Fruit fly (Drosophila melanogaster): Measurements from ENCODE around the gene Wdr92.

Wdr92 gene

DNA sequence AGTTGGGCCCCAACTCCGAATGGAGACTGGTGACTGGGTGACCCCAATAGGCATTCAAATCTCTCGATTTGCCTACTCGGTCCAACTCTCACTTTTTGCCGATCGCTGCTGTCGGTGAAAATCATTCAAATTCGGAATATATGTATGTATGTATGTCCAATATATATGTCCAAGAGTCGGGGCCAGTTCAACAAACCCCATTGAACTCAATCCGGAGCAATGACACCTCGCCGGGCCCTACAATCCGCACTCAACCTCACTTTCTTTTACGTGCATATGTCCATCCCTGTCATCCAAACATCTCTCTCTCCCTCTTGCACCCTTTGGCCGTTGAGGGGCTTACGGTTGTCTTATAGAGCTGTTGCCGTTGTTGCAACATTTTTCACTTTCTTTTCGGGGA, 27.1 kb downstream of the Wdr92 start:
- TF ChIP-seq noc (tag; optimal IDR thresholded peaks at IDR 0.05): no peak

DNA sequence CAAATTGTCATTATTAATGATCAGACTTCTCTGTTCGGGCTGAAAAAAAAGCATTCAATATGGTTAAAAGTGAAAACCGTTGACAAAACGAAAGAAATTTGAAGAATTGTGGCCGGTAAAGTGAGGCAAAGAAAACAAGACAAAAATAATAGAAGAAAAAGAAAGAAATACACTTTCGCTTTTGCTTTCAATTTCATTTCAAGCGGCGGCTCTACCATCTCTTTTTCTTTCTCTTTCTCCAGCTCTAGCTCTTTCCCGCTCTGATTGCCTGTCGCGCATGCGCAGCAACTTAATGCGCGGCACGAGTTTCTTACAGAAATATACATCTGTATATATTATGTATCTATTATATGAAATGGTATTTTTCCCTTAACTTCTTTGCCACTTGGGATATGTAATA, 29.4 kb downstream of the Wdr92 start:
- TF ChIP-seq noc (tag; optimal IDR thresholded peaks at IDR 0.05): no peak

DNA sequence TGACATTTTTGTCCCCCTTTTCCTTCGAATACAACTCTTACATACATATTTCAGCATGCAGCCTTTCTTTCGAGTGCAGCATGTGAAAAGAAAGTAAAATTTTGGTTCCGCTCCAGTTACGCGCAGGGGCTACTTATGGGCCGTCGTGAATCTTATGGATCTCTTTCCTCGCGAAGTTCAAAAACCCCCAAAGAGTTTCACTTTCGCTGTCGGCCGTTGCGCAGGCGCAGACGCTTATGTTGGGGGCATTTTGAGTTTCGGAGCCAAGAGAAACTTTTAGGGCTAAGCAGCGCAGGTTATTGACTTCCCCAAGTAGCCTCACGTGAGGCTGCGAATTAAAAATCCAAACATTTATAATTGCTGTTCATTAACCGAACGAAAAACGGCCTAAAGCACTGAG, 30.7 kb downstream of the Wdr92 start:
- no peak for TF ChIP-seq noc (tag; optimal IDR thresholded peaks at IDR 0.05)

DNA sequence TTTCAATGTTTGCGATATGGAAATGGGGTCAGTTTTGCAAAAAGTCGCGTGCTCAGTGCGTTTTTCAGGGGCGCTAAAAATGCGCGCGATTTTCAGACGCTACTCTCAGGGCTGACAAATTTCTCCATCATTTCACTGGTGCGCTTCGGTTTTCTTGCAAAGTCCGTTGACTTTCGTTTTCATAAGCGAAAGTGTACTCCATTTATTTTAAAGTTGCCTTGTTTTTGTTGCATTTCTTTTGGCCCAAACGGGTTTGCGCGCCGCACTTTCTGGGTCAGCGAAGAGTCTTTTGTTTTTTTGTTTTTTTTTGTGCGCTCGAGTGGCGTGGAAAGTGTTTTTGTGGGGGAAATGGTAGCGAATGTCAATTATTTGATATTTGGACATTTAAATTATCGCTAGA, 31.7 kb downstream of the Wdr92 start:
- TF ChIP-seq noc (tag; optimal IDR thresholded peaks at IDR 0.05): no peak

DNA sequence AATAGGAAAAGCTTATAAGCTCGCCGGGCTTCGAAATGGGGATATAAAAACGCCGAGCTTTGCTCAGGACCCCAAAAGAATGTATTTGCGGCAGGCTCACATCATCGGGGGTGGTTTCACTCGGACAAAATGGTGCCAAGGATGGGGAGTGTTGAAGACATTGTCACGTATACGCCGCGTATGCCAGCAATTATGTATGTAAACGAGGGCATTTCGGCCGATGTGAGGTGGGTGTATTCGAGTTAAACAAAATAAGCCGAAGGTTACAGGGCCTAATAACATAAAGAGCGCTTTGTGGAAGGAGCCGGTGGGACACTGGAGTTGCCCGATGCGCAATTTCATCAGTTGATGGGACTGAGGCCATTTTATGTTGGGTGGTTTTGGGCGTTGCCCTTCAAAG, 33.0 kb downstream of the Wdr92 start:
- TF ChIP-seq noc (tag; optimal IDR thresholded peaks at IDR 0.05): no peak

DNA sequence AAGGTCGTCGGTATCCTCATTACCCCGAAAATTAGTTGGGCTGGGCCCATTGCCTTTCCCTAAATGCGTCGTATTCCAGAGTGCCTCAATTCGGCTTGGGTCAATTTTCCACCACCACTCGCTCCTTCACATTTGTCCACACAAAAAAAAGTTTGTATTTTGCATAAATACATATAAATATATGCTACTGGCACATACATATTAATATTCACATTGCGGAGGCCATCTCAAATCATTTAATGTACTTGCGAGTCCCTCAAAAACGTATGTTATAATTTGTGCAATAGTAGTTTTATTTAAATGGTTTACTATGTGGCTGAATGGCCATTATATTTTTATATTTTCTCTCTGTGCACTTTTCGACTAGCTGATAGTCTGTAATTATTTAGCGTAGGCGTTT, 33.6 kb downstream of the Wdr92 start:
- TF ChIP-seq noc (tag; optimal IDR thresholded peaks at IDR 0.05): no peak

DNA sequence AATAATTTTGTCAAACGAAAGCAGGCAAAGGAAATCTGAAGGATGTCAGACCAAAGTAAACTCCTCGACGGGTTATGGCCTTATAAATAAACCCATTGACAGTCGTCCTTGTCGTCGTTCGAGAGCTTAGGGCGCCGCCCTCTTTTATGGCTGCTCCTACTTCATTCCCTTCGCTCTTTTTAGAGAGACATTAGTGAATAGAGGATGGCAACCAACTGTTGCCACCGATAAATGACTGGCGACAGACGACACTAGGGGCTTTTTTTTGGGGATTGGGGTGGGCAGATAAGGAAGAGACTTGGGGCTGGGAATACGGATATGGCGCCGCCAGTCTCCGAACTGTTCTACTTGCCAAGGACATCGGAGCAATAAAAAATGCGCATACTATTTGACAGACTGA, 34.5 kb downstream of the Wdr92 start:
- TF ChIP-seq noc (tag; optimal IDR thresholded peaks at IDR 0.05): no peak

DNA sequence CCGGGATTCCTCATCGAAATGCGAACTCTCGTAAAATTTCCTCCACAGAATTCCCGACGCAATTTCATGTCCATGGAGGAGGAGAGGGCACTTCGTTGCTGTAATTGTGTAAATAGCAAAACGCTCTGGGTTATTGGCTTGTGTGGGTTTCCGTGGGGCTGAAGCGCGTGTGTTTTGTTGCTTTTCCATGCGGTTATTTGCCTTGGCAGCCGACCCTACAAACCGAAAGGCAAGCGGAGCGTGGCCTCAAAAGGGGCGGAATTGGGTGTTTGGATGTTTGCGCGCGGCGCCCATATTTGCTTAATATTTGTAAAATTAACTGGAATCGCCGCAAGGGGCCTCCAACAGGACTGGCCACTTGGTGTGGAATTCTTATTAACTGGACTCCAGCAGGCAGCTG, 36.7 kb downstream of the Wdr92 start:
- TF ChIP-seq noc (tag; optimal IDR thresholded peaks at IDR 0.05): no peak

DNA sequence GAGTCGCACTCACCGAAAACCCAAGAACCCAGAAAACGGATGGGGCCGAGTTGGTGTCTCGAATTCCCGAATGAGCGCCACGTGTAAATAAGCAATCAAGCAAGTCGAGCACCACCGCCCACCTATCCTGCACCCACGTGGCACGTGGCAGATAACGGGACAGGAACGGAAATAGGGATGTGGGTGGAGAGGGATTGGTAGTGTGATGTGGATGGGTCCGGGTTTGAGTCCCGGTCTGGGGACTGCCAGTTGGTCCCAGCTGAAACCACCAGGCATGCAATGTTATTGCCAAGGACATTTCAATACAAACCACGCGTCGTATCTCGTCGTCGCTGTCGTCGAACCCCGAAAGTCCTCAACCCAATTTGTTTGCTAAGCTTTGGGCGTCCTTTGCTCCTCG, 37.5 kb downstream of the Wdr92 start:
- TF ChIP-seq noc (tag; optimal IDR thresholded peaks at IDR 0.05): no peak

DNA sequence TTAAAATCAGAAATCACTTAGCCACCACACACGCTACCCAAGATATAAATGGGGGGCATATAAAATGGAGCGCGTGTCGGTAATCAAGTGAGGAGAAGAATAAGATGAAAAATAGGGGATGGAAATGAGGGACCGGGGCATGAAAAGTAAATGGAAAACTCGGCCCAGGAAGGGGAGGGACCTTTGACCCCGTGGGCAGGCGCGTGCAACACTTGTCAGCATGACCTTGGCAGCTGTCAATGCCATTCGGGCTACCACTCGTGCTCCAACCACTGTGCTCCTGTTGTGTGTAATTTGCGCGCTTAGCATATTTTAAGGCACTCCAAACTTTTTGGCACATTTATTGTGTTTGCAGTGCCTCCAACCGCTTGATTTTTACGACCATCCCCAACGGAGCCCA, 38.4 kb downstream of the Wdr92 start:
- no peak for TF ChIP-seq noc (tag; optimal IDR thresholded peaks at IDR 0.05)

DNA sequence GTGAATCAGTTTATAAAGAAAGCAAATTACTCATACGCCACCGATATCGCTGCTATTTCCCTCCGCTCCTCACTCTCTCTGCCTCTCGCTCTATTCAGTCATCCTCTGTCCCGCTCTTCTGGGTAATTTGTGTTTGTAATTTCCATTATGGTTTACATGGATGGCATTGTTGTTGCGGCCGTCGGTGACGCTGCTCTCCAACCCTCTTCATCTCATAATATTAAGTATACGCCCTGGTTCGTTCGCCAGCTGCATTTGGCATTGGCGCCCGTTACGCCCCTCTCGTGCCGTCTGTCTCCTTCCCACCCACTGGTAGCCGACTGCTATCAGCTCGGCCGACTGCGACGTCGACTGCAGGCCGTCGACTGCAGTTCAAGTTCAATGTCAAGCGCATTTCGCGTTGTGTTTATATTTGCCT, 39.4 kb downstream of the Wdr92 start:
- peak; percentile 24 for TF ChIP-seq noc (tag; optimal IDR thresholded peaks at IDR 0.05)

DNA sequence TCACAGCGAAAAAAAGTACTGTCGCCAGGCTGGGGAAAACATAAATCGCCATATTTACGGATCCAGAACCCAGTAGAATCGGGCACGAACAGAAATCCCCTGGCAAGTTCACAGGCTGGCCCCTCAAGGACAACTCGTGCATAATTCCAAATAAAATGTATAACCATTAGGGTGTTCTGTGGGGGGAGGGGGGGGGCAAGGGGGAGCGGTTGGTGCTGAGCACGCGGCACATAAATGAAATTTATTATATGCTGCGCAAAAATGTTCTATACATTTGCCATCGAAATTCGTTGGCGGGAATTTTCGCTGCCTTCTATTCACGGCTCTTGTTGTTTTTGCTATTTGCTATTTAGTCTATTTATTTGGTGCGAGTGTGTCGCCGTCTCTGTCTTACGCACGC, 40.3 kb downstream of the Wdr92 start:
- no peak for TF ChIP-seq noc (tag; optimal IDR thresholded peaks at IDR 0.05)

DNA sequence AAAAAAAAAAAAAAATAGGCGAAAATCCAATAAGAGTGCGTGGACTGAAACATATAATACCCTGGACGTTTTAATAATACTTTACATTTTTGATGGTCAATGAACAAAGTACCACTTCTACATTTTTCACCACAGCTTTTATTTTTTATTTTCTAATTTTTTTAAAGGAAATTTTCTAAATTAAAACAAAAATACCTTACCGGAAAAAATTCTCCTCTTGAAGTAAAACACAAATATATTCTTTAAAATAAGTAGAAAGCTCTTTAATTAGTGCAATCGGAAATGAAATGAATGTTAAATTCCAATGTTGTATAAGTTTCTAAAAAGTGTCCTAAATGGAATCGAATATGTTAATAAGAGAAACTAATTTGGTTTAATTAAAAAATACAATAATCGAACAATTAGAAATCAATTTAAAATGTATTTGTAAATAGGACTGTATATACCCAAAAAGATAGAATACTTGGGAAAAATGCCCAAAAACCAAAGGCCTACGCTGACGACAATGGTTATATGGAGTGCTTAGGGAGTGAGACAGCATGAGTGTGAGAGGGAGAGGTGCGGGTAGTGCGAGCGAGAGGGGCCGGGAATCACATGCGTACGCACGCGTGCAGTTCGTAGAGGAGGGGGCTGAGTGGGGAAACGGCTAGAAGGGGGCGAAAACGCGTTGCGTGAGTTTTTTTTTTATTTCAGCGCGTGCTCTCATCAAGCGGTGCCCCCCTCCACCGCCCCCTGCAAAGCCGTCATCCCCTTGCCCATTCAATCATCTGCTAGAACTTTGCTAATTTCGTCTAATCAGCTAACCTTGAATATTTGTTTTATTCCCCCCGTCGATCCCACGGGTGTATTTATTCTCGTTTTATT, 40.9 kb downstream of the Wdr92 start:
- TF ChIP-seq noc (tag; optimal IDR thresholded peaks at IDR 0.05): no peak

DNA sequence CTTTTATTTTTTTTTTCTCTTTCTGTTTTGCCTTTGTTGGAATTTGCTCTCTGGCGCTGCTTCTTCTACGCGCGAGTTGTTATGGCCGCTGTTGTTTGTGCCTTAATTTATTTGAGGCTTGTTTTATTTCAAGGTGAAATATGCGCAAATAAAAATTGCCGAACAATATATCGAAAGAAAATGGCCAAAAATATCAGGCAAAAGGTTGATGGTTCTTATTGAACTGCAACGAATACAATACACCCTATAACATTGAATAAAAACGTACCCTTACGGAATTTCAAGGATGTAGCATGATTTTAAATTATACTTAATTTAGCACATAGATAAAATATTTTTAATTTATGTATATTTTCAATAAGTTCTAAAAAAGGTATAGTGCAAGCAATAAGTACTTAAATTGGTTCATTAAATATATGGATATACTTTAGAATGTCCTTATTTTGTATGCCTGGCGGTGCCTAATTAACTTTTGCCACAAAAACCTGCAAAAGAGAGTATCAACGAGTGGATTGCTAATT, 41.6 kb downstream of the Wdr92 start:
- TF ChIP-seq noc (tag; optimal IDR thresholded peaks at IDR 0.05): peak; percentile 77

DNA sequence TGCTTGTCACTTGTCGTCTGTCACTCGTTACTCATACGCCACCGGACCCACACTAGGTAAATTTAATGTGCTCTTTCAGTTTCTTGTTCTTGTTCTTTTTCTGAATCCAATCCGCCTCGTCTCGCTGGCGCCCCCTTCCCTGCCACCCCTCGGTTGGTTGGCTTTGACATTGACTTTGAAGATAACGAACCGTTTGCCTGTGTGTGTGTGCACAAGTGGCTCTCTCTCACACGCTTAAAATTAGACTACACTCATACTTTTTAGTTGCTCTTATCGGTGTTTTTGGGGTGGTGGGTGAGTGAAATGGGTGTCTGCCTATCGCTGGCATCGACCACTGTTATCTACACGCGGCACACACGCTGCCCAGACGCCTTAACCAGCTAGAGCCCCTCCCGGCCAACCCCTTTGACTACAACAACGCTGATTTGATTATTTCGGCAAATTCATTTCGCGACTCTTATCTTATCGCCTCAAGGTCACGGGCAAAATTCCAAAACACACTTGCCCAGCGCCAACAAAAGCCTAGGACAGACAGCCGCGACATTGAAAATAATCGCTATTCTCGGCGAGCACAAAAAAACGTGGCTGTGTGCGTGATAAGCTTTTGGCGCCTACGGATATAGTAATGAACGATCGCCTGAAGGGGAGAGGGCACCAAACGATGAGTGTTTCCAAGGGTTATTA, 42.3 kb downstream of the Wdr92 start:
- peak; percentile 89 for TF ChIP-seq noc (tag; optimal IDR thresholded peaks at IDR 0.05)

DNA sequence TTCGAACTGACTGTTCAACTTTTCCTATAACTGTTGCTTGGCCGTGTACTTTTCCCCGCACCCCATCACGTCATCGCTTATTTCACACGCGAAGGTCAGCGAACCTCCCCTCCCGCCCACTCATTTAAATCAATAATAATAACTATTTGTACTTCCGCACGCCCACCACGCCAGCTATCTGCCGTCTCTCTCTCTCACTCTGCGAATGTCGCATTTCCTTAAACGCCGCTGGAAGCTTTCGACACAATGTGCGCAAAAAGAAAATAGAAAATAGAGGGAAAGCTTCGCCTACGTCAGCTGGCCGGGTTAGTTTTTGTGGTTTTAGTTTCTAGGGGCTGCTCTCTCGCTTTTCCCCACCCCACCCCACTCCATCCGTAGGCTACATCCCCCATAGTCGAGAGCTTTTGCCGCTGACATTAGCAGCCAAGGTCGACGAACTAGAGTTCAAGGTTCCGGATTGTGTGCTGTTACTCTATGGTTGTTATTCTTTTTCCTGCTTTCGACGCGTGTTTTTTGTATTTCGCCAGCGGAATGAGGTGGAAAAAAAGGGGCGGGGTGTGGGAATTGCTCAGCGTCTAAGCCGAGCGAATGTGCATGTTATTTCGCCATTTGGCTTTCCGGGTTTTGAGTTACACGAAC, 48.5 kb downstream of the Wdr92 start:
- TF ChIP-seq noc (tag; optimal IDR thresholded peaks at IDR 0.05): no peak
